Fruit fly (Drosophila melanogaster) whole organism, pupa: ENCODE measurements around the gene ScpX.
A peak's percentile ranks its signal among the peaks of the same experiment; 100 is the strongest.

Source experiments
- CG10348 ChIP-seq: fragments of 200-800 bp; sonication (Bioruptor generic); IDR thresholded peaks from 2 replicates; pipeline ENCODE4 v1.3.6; 2022; ENCODE audit warnings: missing biosample characterization, missing genetic modification characterization
- CG12605 ChIP-seq: fragments of 200-800 bp; sonication (Bioruptor generic); IDR thresholded peaks from 2 replicates; pipeline ENCODE4 v1.3.6; 2022; ENCODE audit warnings: missing biosample characterization, missing genetic modification characterization
- CG13204 ChIP-seq: fragments of 200-800 bp; sonication (Bioruptor generic); optimal IDR thresholded peaks from 2 replicates; lab custom pipeline; 2018; ENCODE audit warnings: missing biosample characterization, mild to moderate bottlenecking, missing genetic modification characterization, moderate library complexity
- CG14655 ChIP-seq: fragments of 200-800 bp; sonication (Bioruptor generic); optimal IDR thresholded peaks from 3 replicates; lab custom pipeline; 2017; ENCODE audit warnings: mild to moderate bottlenecking, missing biosample characterization, missing genetic modification reagents, missing genetic modification characterization
- CG15710 ChIP-seq: fragments of 200-800 bp; sonication (Bioruptor generic); optimal IDR thresholded peaks from 2 replicates; lab custom pipeline; 2018; ENCODE audit warnings: missing biosample characterization, mild to moderate bottlenecking, missing genetic modification characterization, moderate library complexity
- CG17806 ChIP-seq: fragments of 200-800 bp; sonication (Bioruptor generic); optimal IDR thresholded peaks from 2 replicates; lab custom pipeline; 2018; ENCODE audit warnings: missing biosample characterization, mild to moderate bottlenecking, missing genetic modification characterization, moderate library complexity
- CG32121 ChIP-seq: fragments of 200-800 bp; sonication (Bioruptor generic); IDR thresholded peaks from 2 replicates; pipeline ENCODE4 v1.3.6; 2022; ENCODE audit warnings: missing biosample characterization, missing genetic modification characterization
- CG34367 ChIP-seq: fragments of 200-800 bp; sonication (Bioruptor generic); optimal IDR thresholded peaks from 2 replicates; lab custom pipeline; 2018; ENCODE audit warnings: missing biosample characterization, mild to moderate bottlenecking, missing genetic modification characterization
- CG4496 ChIP-seq: fragments of 200-800 bp; sonication (Bioruptor generic); IDR thresholded peaks from 3 replicates; pipeline ENCODE4 v1.3.6; 2022; ENCODE audit warnings: missing biosample characterization, missing genetic modification characterization
- CG8159 ChIP-seq: fragments of 200-800 bp; sonication (Bioruptor generic); optimal IDR thresholded peaks from 3 replicates; lab custom pipeline; 2018; ENCODE audit warnings: missing biosample characterization, mild to moderate bottlenecking, missing genetic modification characterization, moderate library complexity
- CG8301 ChIP-seq: fragments of 200-800 bp; sonication (Bioruptor generic); optimal IDR thresholded peaks from 2 replicates; lab custom pipeline; 2018; ENCODE audit warnings: missing biosample characterization, mild to moderate bottlenecking, missing genetic modification characterization
- CG9948 ChIP-seq: fragments of 200-800 bp; sonication (Bioruptor generic); optimal IDR thresholded peaks from 2 replicates; lab custom pipeline; 2018; ENCODE audit warnings: missing biosample characterization, mild to moderate bottlenecking, missing genetic modification characterization, moderate library complexity
- D1 ChIP-seq: fragments of 200-800 bp; sonication (Bioruptor generic); optimal IDR thresholded peaks from 2 replicates; lab custom pipeline; 2018; ENCODE audit warnings: missing biosample characterization, mild to moderate bottlenecking, missing genetic modification characterization, moderate library complexity
- EcR ChIP-seq: fragments of 200-800 bp; sonication (Bioruptor generic); optimal IDR thresholded peaks from 3 replicates; lab custom pipeline; 2019; ENCODE audit warnings: missing biosample characterization, missing genetic modification characterization, mild to moderate bottlenecking, moderate library complexity, missing genetic modification reagents
- Ets98B ChIP-seq: fragments of 200-800 bp; sonication (Bioruptor generic); IDR thresholded peaks from 2 replicates; pipeline ENCODE4 v1.3.6; 2022; ENCODE audit warnings: missing biosample characterization, missing genetic modification characterization
- Pif1A ChIP-seq: fragments of 200-800 bp; sonication (Bioruptor generic); optimal IDR thresholded peaks from 3 replicates; lab custom pipeline; 2016; ENCODE audit warnings: missing biosample characterization, missing genetic modification characterization
- Pif1B ChIP-seq: fragments of 200-800 bp; sonication (Bioruptor generic); optimal IDR thresholded peaks from 3 replicates; lab custom pipeline; 2016; ENCODE audit warnings: missing biosample characterization, missing genetic modification characterization
- Snoo ChIP-seq: fragments of 200-800 bp; sonication (Bioruptor generic); optimal IDR thresholded peaks from 3 replicates; lab custom pipeline; 2017; ENCODE audit warnings: missing biosample characterization, mild to moderate bottlenecking, missing genetic modification characterization, inconsistent platforms
- fd96Ca ChIP-seq: fragments of 200-800 bp; sonication (Bioruptor generic); IDR thresholded peaks from 3 replicates; pipeline ENCODE4 v1.3.6; 2022; ENCODE audit warnings: missing biosample characterization, missing genetic modification characterization
- gl ChIP-seq: fragments of 200-800 bp; sonication (Bioruptor generic); optimal IDR thresholded peaks from 2 replicates; lab custom pipeline; 2018; ENCODE audit warnings: missing biosample characterization, mild to moderate bottlenecking, missing genetic modification characterization
- rn ChIP-seq: fragments of 200-800 bp; sonication (Bioruptor generic); IDR thresholded peaks from 2 replicates; pipeline ENCODE4 v1.3.6; 2022; ENCODE audit warnings: missing biosample characterization, missing genetic modification characterization

The ScpX gene

dm6 chr2L:18866582-18866981 is 35.6 kb downstream of the ScpX start:
- TF ChIP-seq CG4496 (GFP tag; lab: Robert Waterston, UW) (peak; percentile 33; the same call in 1 of the 3 replicates), Ets98B (GFP tag; lab: Robert Waterston, UW) (0 out of 2 replicates have a peak, but pooled peaks have one; percentile 11), fd96Ca (GFP tag; lab: Robert Waterston, UW) (no peak), CG15710 (tag; lab: Kevin White, UChicago) (no peak), CG12605 (GFP tag; lab: Robert Waterston, UW) (no peak), Pif1A (GFP tag; lab: Kevin White, UChicago) (no peak), CG9948 (no peak), gl (tag; lab: Kevin White, UChicago) (peak; percentile 3), rn (GFP tag; lab: Robert Waterston, UW) (no peak), Pif1B (GFP tag; lab: Kevin White, UChicago) (no peak), CG13204 (no peak), CG32121 (GFP tag; lab: Robert Waterston, UW) (no peak), CG34367 (peak; percentile 15), Snoo (tag; lab: Kevin White, UChicago) (peak; percentile 20), D1 (tag; lab: Kevin White, UChicago) (no peak), CG14655 (GFP tag; lab: Kevin White, UChicago) (no peak), CG8301 (tag; lab: Kevin White, UChicago) (no peak), CG8159 (tag; lab: Kevin White, UChicago) (no peak), EcR (GFP tag; lab: Kevin White, UChicago) (no peak), CG17806 (tag; lab: Kevin White, UChicago) (no peak), CG10348 (no peak)
- TF ChIP-seq, all 21 proteins: peak for 5

dm6 chr2L:18867815-18868214 is 36.8 kb downstream of the ScpX start:
- TF ChIP-seq D1 (tag; lab: Kevin White, UChicago) (no peak), rn (GFP tag; lab: Robert Waterston, UW) (no peak), Pif1B (GFP tag; lab: Kevin White, UChicago) (no peak), fd96Ca (GFP tag; lab: Robert Waterston, UW) (no peak), CG12605 (GFP tag; lab: Robert Waterston, UW) (no peak), CG32121 (GFP tag; lab: Robert Waterston, UW) (no peak), Snoo (tag; lab: Kevin White, UChicago) (no peak), gl (tag; lab: Kevin White, UChicago) (no peak), EcR (GFP tag; lab: Kevin White, UChicago) (no peak), Pif1A (GFP tag; lab: Kevin White, UChicago) (no peak), CG14655 (GFP tag; lab: Kevin White, UChicago) (no peak), CG13204 (no peak)

- TF ChIP-seq CG34367 (peak; percentile 2), CG8301 (tag; lab: Kevin White, UChicago) (no peak)
These were observed 40.8 kb downstream of the ScpX start for dm6 chr2L:18871822-18872221.

DNA sequence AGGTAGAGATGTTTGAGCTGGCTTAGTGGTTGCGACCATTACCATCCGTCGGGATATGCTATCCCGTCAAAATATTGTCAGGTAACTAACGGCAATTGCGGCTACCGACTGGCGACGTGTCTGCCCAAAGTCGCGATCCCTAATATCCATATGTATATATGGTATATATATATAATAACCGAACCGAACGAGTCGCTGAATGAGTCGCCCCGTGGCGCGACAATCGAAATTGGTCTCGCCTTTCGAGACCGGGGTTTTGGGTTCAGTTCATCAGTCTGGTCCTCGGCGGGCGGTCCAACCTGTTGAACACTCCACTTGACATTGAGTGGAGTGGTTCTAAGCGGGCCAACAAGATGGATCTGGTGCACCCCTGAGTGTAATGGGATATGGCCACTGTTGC is 44.2 kb downstream of the ScpX start:
- TF ChIP-seq D1 (tag; lab: Kevin White, UChicago) (no peak), CG8301 (tag; lab: Kevin White, UChicago) (no peak), gl (tag; lab: Kevin White, UChicago) (no peak)

- no peak for TF ChIP-seq CG4496 (GFP tag; lab: Robert Waterston, UW)
- no peak for TF ChIP-seq CG32121 (GFP tag; lab: Robert Waterston, UW)
- no peak for TF ChIP-seq Ets98B (GFP tag; lab: Robert Waterston, UW)
- no peak for TF ChIP-seq EcR (GFP tag; lab: Kevin White, UChicago)
- TF ChIP-seq Snoo (tag; lab: Kevin White, UChicago): no peak
- TF ChIP-seq CG15710 (tag; lab: Kevin White, UChicago): no peak
- no peak for TF ChIP-seq rn (GFP tag; lab: Robert Waterston, UW)
These were observed 47.4 kb downstream of the ScpX start for dm6 chr2L:18878439-18878838.

- TF ChIP-seq CG13204: peak; percentile 51
- TF ChIP-seq CG12605 (GFP tag; lab: Robert Waterston, UW): no peak
- TF ChIP-seq CG32121 (GFP tag; lab: Robert Waterston, UW): peak; percentile 33; the same call in 1 of the 2 replicates
- peak; percentile 70 for TF ChIP-seq EcR (GFP tag; lab: Kevin White, UChicago)
- TF ChIP-seq fd96Ca (GFP tag; lab: Robert Waterston, UW): peak; percentile 28; the same call in 1 of the 3 replicates
- peak; percentile 7 for TF ChIP-seq D1 (tag; lab: Kevin White, UChicago)
- peak; percentile 67; the same call in 2 of the 3 replicates for TF ChIP-seq CG4496 (GFP tag; lab: Robert Waterston, UW)
- peak; percentile 16 for TF ChIP-seq Pif1A (GFP tag; lab: Kevin White, UChicago)
- no peak for TF ChIP-seq CG8159 (tag; lab: Kevin White, UChicago)
- TF ChIP-seq CG10348: no peak
These were observed 50.1 kb downstream of the ScpX start, which contains the start of gene tup for dm6 chr2L:18881014-18881660. tup (minus strand) TSS chr2L:18881261.
